Worm (Caenorhabditis elegans): ENCODE data around the gene unc-50.

DNA sequence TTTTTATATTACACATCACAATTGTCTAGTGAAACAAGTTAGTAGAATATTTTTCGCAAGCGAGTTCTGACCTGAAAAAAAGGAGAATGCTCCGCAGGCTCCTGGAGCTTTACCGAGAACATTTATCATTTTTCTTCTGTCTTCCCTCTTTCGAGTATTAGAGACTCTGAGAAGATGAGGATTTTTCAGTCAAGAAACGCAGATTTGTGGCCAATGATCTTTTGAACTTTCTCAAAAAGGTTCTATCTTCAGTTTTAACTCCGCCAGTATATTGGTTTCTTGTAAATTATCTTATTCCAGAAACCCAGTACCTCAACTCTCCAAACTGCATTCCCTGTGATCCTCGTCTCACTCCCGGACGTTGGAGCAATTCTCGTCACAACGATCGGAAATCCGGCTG is 32.3 kb downstream of the unc-50 start, which contains the start of gene K10G9.2:
- TF ChIP-seq mep-1 (tag; optimal IDR thresholded peaks at IDR 0.05) (no peak), lin-39 (tag; optimal IDR thresholded peaks at IDR 0.05) (no peak), lin-13 (GFP tag; optimal IDR thresholded peaks at IDR 0.05) (no peak)

Data from whole organism, L1 larva.